Worm (Caenorhabditis elegans) whole organism, L2 larva: ENCODE results near the gene lys-6.

ENCODE experiments used
- ZK546.5 ChIP-seq: sonication (generic microtip); optimal IDR thresholded peaks from 2 replicates; lab custom pipeline; 2017; ENCODE audit warnings: missing biosample characterization, missing genetic modification characterization
- ama-1 ChIP-seq: fragments of 150-350 bp; optimal IDR thresholded peaks from 2 replicates; lab custom pipeline; 2018; ENCODE audit warnings: inconsistent platforms
- nhr-11 ChIP-seq: fragments of 150-350 bp; optimal IDR thresholded peaks from 2 replicates; lab custom pipeline; 2014; ENCODE audit warnings: missing biosample characterization, missing genetic modification characterization
- nhr-237 ChIP-seq: fragments of 150-350 bp; optimal IDR thresholded peaks from 2 replicates; lab custom pipeline; 2014; ENCODE audit warnings: missing biosample characterization, missing genetic modification characterization
- nhr-25 ChIP-seq: fragments of 150-350 bp; sonication (generic microtip); optimal IDR thresholded peaks from 3 replicates; lab custom pipeline; 2014; ENCODE audit warnings: missing biosample characterization, missing genetic modification characterization
- nhr-77 ChIP-seq: fragments of 150-350 bp; optimal IDR thresholded peaks from 2 replicates; lab custom pipeline; 2014; ENCODE audit warnings: missing biosample characterization, missing genetic modification characterization
- snpc-4 ChIP-seq: fragments of 150-350 bp; optimal IDR thresholded peaks from 2 replicates; lab custom pipeline; 2014; ENCODE audit warnings: missing biosample characterization, missing genetic modification characterization
- unc-62 ChIP-seq: fragments of 150-350 bp; optimal IDR thresholded peaks from 2 replicates; lab custom pipeline; 2014; ENCODE audit warnings: missing biosample characterization, missing genetic modification reagents, missing genetic modification characterization
- ztf-11 ChIP-seq: sonication (generic microtip); optimal IDR thresholded peaks from 2 replicates; lab custom pipeline; 2017; ENCODE audit warnings: missing biosample characterization, missing genetic modification characterization

- TF ChIP-seq nhr-237 (tag; lab: Kevin White, UChicago) (no peak), unc-62 (GFP tag; lab: Kevin White, UChicago) (no peak), nhr-11 (tag; lab: Kevin White, UChicago) (no peak), ztf-11 (tag; lab: Kevin White, UChicago) (no peak), snpc-4 (tag; lab: Kevin White, UChicago) (no peak), nhr-77 (no peak), nhr-25 (tag; lab: Kevin White, UChicago) (no peak), ZK546.5 (tag; lab: Kevin White, UChicago) (no peak), ama-1 (no peak)
Measured at ce11 chrIV:11602498-11603068, 25.2 kb downstream of the lys-6 start, which contains the start of gene rps-11.
